Worm (Caenorhabditis elegans): Measurements from ENCODE around the gene sru-28.

The sru-28 gene

ce11 chrV:1522485-1522884, 16.4 kb downstream of the sru-28 start, which contains the start of gene str-243:
Gene str-243 (plus strand): TSS chrV:1522785.
- TF ChIP-seq mec-3 (tag; optimal IDR thresholded peaks at IDR 0.05; ENCODE audit: borderline replicate concordance) (no peak), elt-4 (tag; optimal IDR thresholded peaks at IDR 0.05) (no peak), ahr-1 (tag; optimal IDR thresholded peaks at IDR 0.05) (no peak), sox-2 (GFP tag; IDR thresholded peaks at IDR 0.05) (no peak), ceh-22 (tag; optimal IDR thresholded peaks at IDR 0.05) (no peak), eyg-1 (tag; optimal IDR thresholded peaks at IDR 0.05) (no peak)

DNA sequence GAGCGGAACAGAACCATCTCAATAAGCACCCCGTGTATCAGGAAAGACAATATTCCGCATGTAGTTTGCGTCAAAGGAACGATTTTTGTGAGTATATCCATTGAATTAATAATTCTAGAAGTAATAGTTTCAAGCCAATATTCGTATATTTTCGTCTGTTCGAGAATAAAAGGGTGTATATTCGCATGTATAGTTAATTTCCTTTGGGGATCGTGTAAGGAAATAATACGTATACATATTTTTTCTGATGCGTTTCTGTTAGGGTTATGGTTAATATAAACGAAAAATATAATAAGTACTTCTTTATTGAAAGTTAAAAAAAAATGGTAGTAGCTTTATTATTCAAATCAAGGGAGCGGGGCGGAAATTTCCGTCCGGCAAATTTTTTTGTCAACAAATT, 21.9 kb downstream of the sru-28 start, which contains the start of gene str-236:
str-236 (minus strand) TSS at position 101 of the 400 bp plus-strand sequence.
- no peak for TF ChIP-seq ceh-24 (tag; optimal IDR thresholded peaks at IDR 0.05)
- no peak for TF ChIP-seq pax-1 (tag; optimal IDR thresholded peaks at IDR 0.05)
- TF ChIP-seq sdc-2 (tag; optimal IDR thresholded peaks at IDR 0.05) = no peak
- no peak for TF ChIP-seq unc-3 (GFP tag; conservative IDR thresholded peaks at IDR 0.05)
- TF ChIP-seq unc-3 (tag; optimal IDR thresholded peaks at IDR 0.05) = no peak
- no peak for TF ChIP-seq ahr-1 (tag; optimal IDR thresholded peaks at IDR 0.05)
- no peak for TF ChIP-seq zip-5 (tag; optimal IDR thresholded peaks at IDR 0.05)
- no peak for TF ChIP-seq ceh-6 (GFP tag; optimal IDR thresholded peaks at IDR 0.05)
- no peak for TF ChIP-seq unc-55 (GFP tag; optimal IDR thresholded peaks at IDR 0.05)
- TF ChIP-seq ref-2 (tag; optimal IDR thresholded peaks at IDR 0.05) = no peak
- TF ChIP-seq ceh-30 (tag; optimal IDR thresholded peaks at IDR 0.05) = no peak
- TF ChIP-seq elt-2 (tag; optimal IDR thresholded peaks at IDR 0.05) = no peak
- no peak for TF ChIP-seq ceh-34 (tag; optimal IDR thresholded peaks at IDR 0.05)
- TF ChIP-seq pag-3 (tag; optimal IDR thresholded peaks at IDR 0.05; ENCODE audit: borderline replicate concordance) = no peak
- no peak for TF ChIP-seq unc-86 (tag; optimal IDR thresholded peaks at IDR 0.05)

DNA sequence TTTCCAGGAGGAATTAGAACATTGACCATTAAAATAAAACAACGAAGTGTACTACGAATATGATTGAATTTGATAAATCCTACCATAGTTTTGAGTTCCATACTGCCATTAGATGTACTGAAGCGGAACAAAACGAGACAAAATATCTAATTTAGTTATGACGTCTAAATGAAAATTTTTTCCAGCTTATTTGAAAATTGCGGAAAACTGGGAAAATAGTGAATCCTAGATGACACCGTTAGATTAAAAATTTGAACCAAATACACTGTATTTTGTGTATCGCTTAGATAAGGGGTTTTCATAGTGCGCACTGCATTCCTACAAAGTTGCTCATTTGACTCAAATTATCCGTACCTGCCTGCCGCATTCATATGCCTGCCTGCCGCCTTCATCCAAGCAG, 25.1 kb downstream of the sru-28 start, which contains the start of gene K02H11.4:
K02H11.4 (minus strand) TSS at position 101 of the 400 bp plus-strand sequence.
- TF ChIP-seq pha-4 (tag; optimal IDR thresholded peaks at IDR 0.05) (no peak), F13H6.1 (tag; optimal IDR thresholded peaks at IDR 0.05) (no peak), gmeb-2 (tag; optimal IDR thresholded peaks at IDR 0.05) (no peak), K09A11.1 (tag; optimal IDR thresholded peaks at IDR 0.05; ENCODE audit: insufficient read depth) (no peak), lin-11 (tag; optimal IDR thresholded peaks at IDR 0.05) (no peak), eyg-1 (tag; optimal IDR thresholded peaks at IDR 0.05) (no peak), npax-4 (tag; optimal IDR thresholded peaks at IDR 0.05) (no peak), hlh-30 (tag; optimal IDR thresholded peaks at IDR 0.05; ENCODE audit: insufficient read depth) (no peak)

ce11 chrV:1532455-1532854, 26.4 kb downstream of the sru-28 start:
- no peak for TF ChIP-seq syd-9 (tag; optimal IDR thresholded peaks at IDR 0.05)
- TF ChIP-seq F13H6.1 (tag; optimal IDR thresholded peaks at IDR 0.05) = no peak

DNA sequence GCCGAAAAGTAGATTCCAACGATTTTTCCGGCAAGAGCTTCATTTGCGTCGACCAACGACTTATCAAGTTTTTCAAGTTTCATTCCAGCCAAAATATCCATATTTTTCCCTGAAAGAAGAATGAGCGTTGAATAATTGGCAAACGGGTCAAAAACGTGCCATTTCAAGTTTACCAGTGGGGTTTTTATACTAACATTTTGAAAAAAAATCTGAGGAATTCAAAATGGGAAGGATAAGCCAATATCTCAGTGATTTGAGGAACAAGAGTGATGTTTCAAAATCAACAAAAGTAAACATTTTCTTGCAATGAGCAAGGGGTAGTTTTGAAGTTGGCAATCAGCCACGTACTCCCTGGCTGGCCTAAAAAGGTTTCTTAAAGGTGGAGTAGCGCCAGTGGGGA, 28.2 kb downstream of the sru-28 start, which contains the start of gene trx-5:
trx-5 (minus strand) TSS at position 101 of the 400 bp plus-strand sequence.
- no peak for TF ChIP-seq ceh-9 (tag; optimal IDR thresholded peaks at IDR 0.05)
- TF ChIP-seq ref-2 (tag; optimal IDR thresholded peaks at IDR 0.05) = no peak
- TF ChIP-seq ceh-48 (tag; optimal IDR thresholded peaks at IDR 0.05) = no peak
- TF ChIP-seq C08G9.2 (tag; optimal IDR thresholded peaks at IDR 0.05) = no peak
- TF ChIP-seq nhr-232 (tag; optimal IDR thresholded peaks at IDR 0.05) = no peak
- no peak for TF ChIP-seq gmeb-2 (tag; optimal IDR thresholded peaks at IDR 0.05)
- no peak for TF ChIP-seq ceh-30 (tag; optimal IDR thresholded peaks at IDR 0.05)
- no peak for TF ChIP-seq mec-3 (tag; optimal IDR thresholded peaks at IDR 0.05; ENCODE audit: borderline replicate concordance)
- no peak for TF ChIP-seq hlh-15 (tag; optimal IDR thresholded peaks at IDR 0.05)
- TF ChIP-seq F13H6.1 (tag; optimal IDR thresholded peaks at IDR 0.05) = no peak
- TF ChIP-seq pqm-1 (tag; optimal IDR thresholded peaks at IDR 0.05) = no peak
- no peak for TF ChIP-seq elt-2 (tag; optimal IDR thresholded peaks at IDR 0.05)
- no peak for TF ChIP-seq hlh-8 (tag; optimal IDR thresholded peaks at IDR 0.05)
- no peak for TF ChIP-seq fkh-10 (GFP tag; optimal IDR thresholded peaks at IDR 0.05)
- no peak for TF ChIP-seq lim-6 (tag; optimal IDR thresholded peaks at IDR 0.05)
- no peak for TF ChIP-seq hlh-13 (GFP tag; optimal IDR thresholded peaks at IDR 0.05)
- no peak for TF ChIP-seq ama-1 (optimal IDR thresholded peaks at IDR 0.05)
- no peak for TF ChIP-seq pag-3 (tag; optimal IDR thresholded peaks at IDR 0.05; ENCODE audit: borderline replicate concordance)
- no peak for TF ChIP-seq eyg-1 (tag; optimal IDR thresholded peaks at IDR 0.05)
